Fruit fly (Drosophila melanogaster) whole organism, embryonic: ENCODE results near the gene Fas3.
A peak's percentile ranks its signal among the peaks of the same experiment; 100 is the strongest.

Source experiments
- BEAF-32 ChIP-seq: fragments of 200-800 bp; sonication (Bioruptor generic); optimal IDR thresholded peaks from 3 replicates; lab custom pipeline; 2017; ENCODE audit warnings: missing biosample characterization, missing genetic modification characterization, mild to moderate bottlenecking, moderate library complexity, missing genetic modification reagents
- BtbVII ChIP-seq: fragments of 200-800 bp; sonication (Bioruptor generic); optimal IDR thresholded peaks from 3 replicates; lab custom pipeline; 2017; ENCODE audit warnings: missing biosample characterization, mild to moderate bottlenecking, missing genetic modification characterization
- CG11247 ChIP-seq: fragments of 200-800 bp; sonication (Bioruptor generic); IDR thresholded peaks from 2 replicates; pipeline ENCODE4 v1.3.6; 2022; ENCODE audit warnings: missing biosample characterization, missing genetic modification characterization
- CG11504 ChIP-seq: fragments of 200-800 bp; sonication (Bioruptor generic); optimal IDR thresholded peaks from 3 replicates; lab custom pipeline; 2019; ENCODE audit warnings: missing biosample characterization, mild to moderate bottlenecking, missing genetic modification characterization, moderate library complexity
- CG12219 ChIP-seq: fragments of 200-800 bp; sonication (Bioruptor generic); optimal IDR thresholded peaks from 3 replicates; lab custom pipeline; 2018; ENCODE audit warnings: missing biosample characterization, mild to moderate bottlenecking, missing genetic modification characterization
- CG1233 ChIP-seq: fragments of 200-800 bp; sonication (Bioruptor generic); optimal IDR thresholded peaks from 4 replicates; lab custom pipeline; 2018; ENCODE audit warnings: missing biosample characterization, mild to moderate bottlenecking, missing genetic modification characterization
- CG12769 ChIP-seq: fragments of 200-800 bp; sonication (Bioruptor generic); optimal IDR thresholded peaks from 2 replicates; lab custom pipeline; 2019; ENCODE audit warnings: missing biosample characterization, mild to moderate bottlenecking, missing genetic modification characterization, moderate library complexity
- CG13123 ChIP-seq: fragments of 200-800 bp; sonication (Bioruptor generic); optimal IDR thresholded peaks from 2 replicates; lab custom pipeline; 2016; ENCODE audit warnings: missing biosample characterization, missing genetic modification characterization
- CG16813 ChIP-seq: fragments of 200-800 bp; sonication (Bioruptor generic); IDR thresholded peaks from 3 replicates; pipeline ENCODE4 v1.3.6; 2022; ENCODE audit warnings: missing biosample characterization, missing genetic modification characterization; ENCODE audit not compliant: partially characterized antibody
- CG17359 ChIP-seq: fragments of 200-800 bp; sonication (Bioruptor generic); optimal IDR thresholded peaks from 3 replicates; lab custom pipeline; 2018; ENCODE audit warnings: missing biosample characterization, mild to moderate bottlenecking, missing genetic modification characterization, moderate library complexity
- CG17361 ChIP-seq: fragments of 200-800 bp; sonication (Bioruptor generic); IDR thresholded peaks from 3 replicates; pipeline ENCODE4 v1.3.6; 2022; ENCODE audit warnings: missing biosample characterization, missing genetic modification characterization
- CG17385 ChIP-seq: fragments of 200-800 bp; sonication (Bioruptor generic); optimal IDR thresholded peaks from 3 replicates; lab custom pipeline; 2018; ENCODE audit warnings: missing biosample characterization, mild to moderate bottlenecking, missing genetic modification characterization
- CG17912 ChIP-seq: fragments of 200-800 bp; sonication (Bioruptor generic); optimal IDR thresholded peaks from 2 replicates; lab custom pipeline; 2018; ENCODE audit warnings: missing biosample characterization, mild to moderate bottlenecking, missing genetic modification characterization
- CG31441 ChIP-seq: fragments of 200-800 bp; sonication (Bioruptor generic); IDR thresholded peaks from 2 replicates; pipeline ENCODE4 v1.3.6; 2022; ENCODE audit warnings: missing biosample characterization, missing genetic modification characterization
- CG3995 ChIP-seq: fragments of 200-800 bp; sonication (Bioruptor generic); optimal IDR thresholded peaks from 3 replicates; lab custom pipeline; 2016; ENCODE audit warnings: missing biosample characterization, missing genetic modification characterization
- CG4820 ChIP-seq: fragments of 200-800 bp; sonication (Bioruptor generic); optimal IDR thresholded peaks from 3 replicates; lab custom pipeline; 2016; ENCODE audit warnings: missing biosample characterization, missing genetic modification characterization
- CG6175 ChIP-seq: fragments of 200-800 bp; sonication (Bioruptor generic); IDR thresholded peaks from 3 replicates; pipeline ENCODE4 v1.3.6; 2022; ENCODE audit warnings: missing biosample characterization, missing genetic modification characterization
- CG6272 ChIP-seq: fragments of 200-800 bp; sonication (Bioruptor generic); IDR thresholded peaks from 2 replicates; pipeline ENCODE4 v1.3.6; 2022; ENCODE audit warnings: missing biosample characterization, missing genetic modification characterization
- CG6765 ChIP-seq: fragments of 200-800 bp; sonication (Bioruptor generic); optimal IDR thresholded peaks from 3 replicates; lab custom pipeline; 2017; ENCODE audit warnings: missing biosample characterization, mild to moderate bottlenecking, missing genetic modification characterization
- CG9817 ChIP-seq: fragments of 200-800 bp; sonication (Bioruptor generic); optimal IDR thresholded peaks from 2 replicates; lab custom pipeline; 2018; ENCODE audit warnings: missing biosample characterization, mild to moderate bottlenecking, missing genetic modification characterization, moderate library complexity
- Dip3 ChIP-seq: fragments of 200-800 bp; sonication (Bioruptor generic); optimal IDR thresholded peaks from 3 replicates; lab custom pipeline; 2016; ENCODE audit warnings: missing biosample characterization, missing genetic modification characterization
- Elba2 ChIP-seq: fragments of 200-800 bp; sonication (Bioruptor generic); optimal IDR thresholded peaks from 3 replicates; lab custom pipeline; 2016; ENCODE audit warnings: missing biosample characterization, missing genetic modification characterization
- H15 ChIP-seq: fragments of 200-800 bp; sonication (Bioruptor generic); IDR thresholded peaks from 3 replicates; pipeline ENCODE4 v1.3.6; 2022; ENCODE audit warnings: missing biosample characterization, missing genetic modification characterization
- Hr39 ChIP-seq: fragments of >200 bp; optimal IDR thresholded peaks from 2 replicates; lab custom pipeline; 2017
- MESR4 ChIP-seq: fragments of 200-800 bp; sonication (Bioruptor generic); optimal IDR thresholded peaks from 2 replicates; lab custom pipeline; 2018; ENCODE audit warnings: missing biosample characterization, mild to moderate bottlenecking, missing genetic modification characterization, moderate library complexity
- Mad ChIP-seq: fragments of 200-800 bp; sonication (Bioruptor generic); optimal IDR thresholded peaks from 2 replicates; lab custom pipeline; 2016; ENCODE audit warnings: missing biosample characterization, missing genetic modification characterization
- Nf-YB ChIP-seq: fragments of 200-800 bp; sonication (Bioruptor generic); optimal IDR thresholded peaks from 3 replicates; lab custom pipeline; 2019; ENCODE audit warnings: missing biosample characterization, mild to moderate bottlenecking, missing genetic modification characterization, moderate library complexity
- Nf-YC ChIP-seq: fragments of 200-800 bp; optimal IDR thresholded peaks from 3 replicates; lab custom pipeline; 2019; ENCODE audit warnings: missing biosample characterization, mild to moderate bottlenecking, missing genetic modification characterization, moderate library complexity
- Oli ChIP-seq: fragments of 200-800 bp; sonication (Bioruptor generic); optimal IDR thresholded peaks from 2 replicates; lab custom pipeline; 2018; ENCODE audit warnings: missing biosample characterization, mild to moderate bottlenecking, missing genetic modification characterization, moderate library complexity
- Xbp1 ChIP-seq: fragments of 200-800 bp; sonication (Bioruptor generic); optimal IDR thresholded peaks from 3 replicates; lab custom pipeline; 2016; ENCODE audit warnings: missing biosample characterization, mild to moderate bottlenecking, missing genetic modification characterization
- ac ChIP-seq: fragments of 200-800 bp; sonication (Bioruptor generic); optimal IDR thresholded peaks from 3 replicates; lab custom pipeline; 2017; ENCODE audit warnings: missing biosample characterization, mild to moderate bottlenecking, missing genetic modification characterization
- caup ChIP-seq: fragments of 200-800 bp; sonication (Bioruptor generic); optimal IDR thresholded peaks from 3 replicates; lab custom pipeline; 2017; ENCODE audit warnings: missing biosample characterization, mild to moderate bottlenecking, missing genetic modification characterization, moderate library complexity; ENCODE audit not compliant: severe bottlenecking
- da ChIP-seq: fragments of 200-800 bp; sonication (Bioruptor generic); optimal IDR thresholded peaks from 2 replicates; lab custom pipeline; 2016; ENCODE audit warnings: missing biosample characterization, missing genetic modification characterization
- eyg ChIP-seq: fragments of 200-800 bp; sonication (Bioruptor generic); optimal IDR thresholded peaks from 3 replicates; lab custom pipeline; 2016; ENCODE audit warnings: missing biosample characterization, missing genetic modification characterization
- hb ChIP-seq: fragments of 200-800 bp; sonication (Bioruptor generic); IDR thresholded peaks from 3 replicates; pipeline ENCODE4 v1.3.6; 2022; ENCODE audit warnings: missing biosample characterization, missing genetic modification characterization; ENCODE audit not compliant: partially characterized antibody
- lmd ChIP-seq: fragments of 200-800 bp; sonication (Bioruptor generic); IDR thresholded peaks from 2 replicates; pipeline ENCODE4 v1.3.6; 2022; ENCODE audit warnings: missing biosample characterization, missing genetic modification characterization
- pfk ChIP-seq: fragments of 200-800 bp; sonication (Bioruptor generic); optimal IDR thresholded peaks from 2 replicates; lab custom pipeline; 2018; ENCODE audit warnings: missing biosample characterization, mild to moderate bottlenecking, missing genetic modification characterization, moderate library complexity
- sd ChIP-seq: fragments of 200-800 bp; sonication (Bioruptor generic); optimal IDR thresholded peaks from 3 replicates; lab custom pipeline; 2018; ENCODE audit warnings: missing biosample characterization, mild to moderate bottlenecking, missing genetic modification characterization, moderate library complexity
- sens-2 ChIP-seq: fragments of 200-800 bp; sonication (Bioruptor generic); IDR thresholded peaks from 2 replicates; pipeline ENCODE4 v1.3.6; 2022; ENCODE audit warnings: missing biosample characterization, missing genetic modification characterization
- sisA ChIP-seq: fragments of 200-800 bp; sonication (Bioruptor generic); IDR thresholded peaks from 2 replicates; pipeline ENCODE4 v1.3.6; 2022; ENCODE audit warnings: missing biosample characterization, missing genetic modification characterization
- slou ChIP-seq: fragments of 200-800 bp; sonication (Bioruptor generic); optimal IDR thresholded peaks from 3 replicates; lab custom pipeline; 2016; ENCODE audit warnings: missing biosample characterization, missing genetic modification characterization
- sqz ChIP-seq: fragments of 200-800 bp; sonication (Bioruptor generic); optimal IDR thresholded peaks from 3 replicates; lab custom pipeline; 2018; ENCODE audit warnings: missing biosample characterization, mild to moderate bottlenecking, missing genetic modification characterization
- stwl ChIP-seq: fragments of 200-800 bp; sonication (Bioruptor generic); optimal IDR thresholded peaks from 3 replicates; lab custom pipeline; 2018; ENCODE audit warnings: missing biosample characterization, mild to moderate bottlenecking, missing genetic modification characterization, moderate library complexity
- tap ChIP-seq: fragments of 200-800 bp; optimal IDR thresholded peaks from 3 replicates; lab custom pipeline; 2019; ENCODE audit warnings: missing biosample characterization, mild to moderate bottlenecking, missing genetic modification characterization, moderate library complexity
- twi ChIP-seq: fragments of 200-800 bp; optimal IDR thresholded peaks from 2 replicates; lab custom pipeline; 2019; ENCODE audit warnings: missing biosample characterization, mild to moderate bottlenecking, missing genetic modification characterization, moderate library complexity
- tx ChIP-seq: fragments of 200-800 bp; sonication (Bioruptor generic); optimal IDR thresholded peaks from 2 replicates; lab custom pipeline; 2016; ENCODE audit warnings: missing biosample characterization, missing genetic modification characterization
- usp ChIP-seq: fragments of >200 bp; optimal IDR thresholded peaks from 2 replicates; lab custom pipeline; 2017; ENCODE audit warnings: missing biosample characterization, missing genetic modification characterization
- z ChIP-seq: fragments of 200-800 bp; sonication (Bioruptor generic); IDR thresholded peaks from 3 replicates; pipeline ENCODE4 v1.3.6; 2022; ENCODE audit warnings: missing biosample characterization, missing genetic modification characterization
- zen ChIP-seq: fragments of 200-800 bp; sonication (Bioruptor generic); optimal IDR thresholded peaks from 3 replicates; lab custom pipeline; 2018; ENCODE audit warnings: missing biosample characterization, mild to moderate bottlenecking, missing genetic modification characterization, moderate library complexity
- zfh1 ChIP-seq: fragments of 200-800 bp; sonication (Bioruptor generic); IDR thresholded peaks from 3 replicates; pipeline ENCODE4 v1.3.6; 2022; ENCODE audit warnings: missing biosample characterization, missing genetic modification characterization

The Fas3 gene

DNA sequence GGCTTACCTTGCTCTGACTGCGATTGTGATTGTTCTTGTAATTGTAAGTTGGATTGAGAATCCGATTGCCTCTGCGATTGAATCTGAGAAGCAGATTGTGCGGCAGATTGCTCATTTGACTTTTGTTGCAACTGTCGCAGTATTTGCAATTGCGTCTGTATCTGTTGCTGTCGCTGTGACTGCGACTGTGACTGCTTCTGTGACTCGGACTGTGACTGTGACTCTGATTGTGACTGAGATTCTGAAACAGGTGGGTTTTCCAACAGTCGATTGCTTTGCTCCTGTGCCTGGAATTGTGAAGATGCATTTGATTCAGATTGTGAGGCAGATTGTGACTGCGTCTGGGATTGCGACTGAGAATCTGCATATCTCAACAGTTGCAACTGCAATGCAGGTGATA lies 38.1 kb downstream of the Fas3 start (continued):
- TF ChIP-seq slou (no peak), stwl (peak; percentile 1), eyg (GFP tag; lab: Kevin White, UChicago) (no peak), da (GFP tag; lab: Kevin White, UChicago) (no peak), sqz (no peak), Nf-YC (tag; lab: Kevin White, UChicago) (no peak), CG16813 (GFP tag; lab: Robert Waterston, UW) (0 out of 3 replicates have a peak, but pooled peaks have one; percentile 17), CG17361 (no peak), BEAF-32 (GFP tag; lab: Kevin White, UChicago) (no peak), H15 (GFP tag; lab: Robert Waterston, UW) (no peak), CG17912 (GFP tag; lab: Kevin White, UChicago) (no peak), pfk (GFP tag; lab: Kevin White, UChicago) (no peak), caup (GFP tag; lab: Kevin White, UChicago) (no peak), Elba2 (peak; percentile 23), usp (GFP tag; lab: Kevin White, UChicago) (no peak), CG31441 (GFP tag; lab: Robert Waterston, UW) (0 out of 2 replicates have a peak, but pooled peaks have one; percentile 28), Oli (tag; lab: Kevin White, UChicago) (no peak), CG9817 (tag; lab: Kevin White, UChicago) (no peak), CG3995 (peak; percentile 91), tap (tag; lab: Kevin White, UChicago) (no peak)

DNA sequence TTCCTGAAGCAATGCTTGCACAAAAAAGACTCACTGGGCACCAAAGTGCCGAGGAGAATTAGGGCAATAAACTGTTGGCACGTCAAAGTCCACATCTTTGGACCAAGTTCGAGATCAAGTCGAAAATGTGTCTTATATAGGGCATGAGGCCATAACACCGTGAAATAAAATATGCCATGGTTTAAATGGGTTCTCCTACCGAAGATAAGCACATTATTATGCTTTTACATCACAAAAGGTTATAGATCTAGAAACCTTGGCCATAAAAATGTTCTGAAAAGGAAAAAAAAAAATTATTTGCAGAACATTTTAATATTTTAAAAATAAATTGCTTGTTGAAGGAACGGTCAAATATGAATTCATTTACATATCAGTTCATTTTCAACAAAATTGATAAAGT lies 39.0 kb downstream of the Fas3 start, which contains the start of gene Acp36DE:
Gene Acp36DE (minus strand): TSS at position 101 of the 400 bp plus-strand sequence.
- TF ChIP-seq Mad (GFP tag; lab: Kevin White, UChicago) = no peak
- no peak for TF ChIP-seq Dip3 (GFP tag; lab: Kevin White, UChicago)
- no peak for TF ChIP-seq CG11247
- no peak for TF ChIP-seq CG1233 (GFP tag; lab: Kevin White, UChicago)
- TF ChIP-seq sisA (GFP tag; lab: Robert Waterston, UW) = no peak
- no peak for TF ChIP-seq CG6765 (GFP tag; lab: Kevin White, UChicago)

DNA sequence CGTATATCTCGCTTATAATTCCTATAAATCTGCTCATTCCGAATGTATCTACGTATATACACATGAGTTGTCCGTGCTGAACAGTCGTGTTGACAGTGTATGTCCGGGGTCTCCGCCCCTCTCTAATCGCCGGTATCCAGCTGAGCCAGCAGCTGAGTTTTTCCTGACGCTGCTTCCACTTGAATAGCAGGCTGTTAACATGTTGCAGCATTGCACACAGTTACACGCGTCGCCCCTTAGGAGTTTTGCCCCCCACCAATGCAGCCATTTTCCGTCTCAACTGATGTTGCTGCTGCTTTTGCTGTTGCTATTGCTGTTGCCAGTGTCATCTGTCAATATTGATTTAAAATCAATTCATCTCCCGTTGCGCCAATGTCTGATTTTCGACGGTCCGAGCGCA lies 41.3 kb downstream of the Fas3 start:
- TF ChIP-seq CG6272 (GFP tag; lab: Robert Waterston, UW) (no peak), z (GFP tag; lab: Robert Waterston, UW) (no peak), ac (peak; percentile 84), Xbp1 (no peak), CG12769 (tag; lab: Kevin White, UChicago) (no peak), sens-2 (no peak), sd (tag; lab: Kevin White, UChicago) (no peak), BtbVII (GFP tag; lab: Kevin White, UChicago) (no peak), CG4820 (GFP tag; lab: Kevin White, UChicago) (no peak), CG11504 (tag; lab: Kevin White, UChicago) (peak; percentile 63), CG6175 (GFP tag; lab: Robert Waterston, UW) (no peak), twi (tag; lab: Kevin White, UChicago) (peak; percentile 97), stwl (no peak), zfh1 (GFP tag; lab: Robert Waterston, UW) (no peak), CG17385 (GFP tag; lab: Kevin White, UChicago) (no peak), lmd (GFP tag; lab: Robert Waterston, UW) (no peak), hb (GFP tag; lab: Robert Waterston, UW) (no peak), Hr39 (lab: Kevin White, UChicago) (no peak), CG12219 (GFP tag; lab: Kevin White, UChicago) (no peak), tx (no peak), CG17359 (no peak), Nf-YB (GFP tag; lab: Kevin White, UChicago) (no peak), CG13123 (GFP tag; lab: Kevin White, UChicago) (no peak), zen (tag; lab: Kevin White, UChicago) (peak; percentile 48), MESR4 (GFP tag; lab: Kevin White, UChicago) (no peak)
